Fruit fly (Drosophila melanogaster) Kc167 (cell line): ENCODE data around the gene CG11068.

ENCODE experiments used
- Myc ChIP-seq: fragments of >200 bp; optimal IDR thresholded peaks from 2 replicates; lab custom pipeline; 2017; ENCODE audit warnings: missing external identifiers
- Sin3A ChIP-seq: fragments of >200 bp; optimal IDR thresholded peaks from 2 replicates; lab custom pipeline; 2018; ENCODE audit warnings: missing external identifiers
- h ChIP-seq: fragments of >200 bp; optimal IDR thresholded peaks from 3 replicates; lab custom pipeline; 2018; ENCODE audit warnings: missing external identifiers
- insv ChIP-seq: fragments of >200 bp; optimal IDR thresholded peaks from 3 replicates; lab custom pipeline; 2018; ENCODE audit warnings: missing external identifiers
- psq ChIP-seq: fragments of >200 bp; optimal IDR thresholded peaks from 2 replicates; lab custom pipeline; 2017; ENCODE audit warnings: missing external identifiers
- ttk ChIP-seq: sonication (Bioruptor generic); optimal IDR thresholded peaks from 2 replicates; lab custom pipeline; 2017; ENCODE audit warnings: missing external identifiers

CG11068 gene

dm6 chrX:13954936-13955335 lies at the start of gene CG11068:
Gene CG11068, plus strand, starts transcription at chrX:13955236.
- TF ChIP-seq insv (no peak), ttk (lab: Kevin White, UChicago) (no peak), h (lab: Kevin White, UChicago) (no peak), Myc (lab: Kevin White, UChicago) (no peak), psq (no peak), Sin3A (no peak)

- TF ChIP-seq h (lab: Kevin White, UChicago) (no peak), Myc (lab: Kevin White, UChicago) (no peak), insv (no peak), Sin3A (no peak), ttk (lab: Kevin White, UChicago) (no peak), psq (no peak)
Measured at dm6 chrX:13906009-13906769, 48.8 kb upstream of the CG11068 start.

dm6 chrX:13907115-13907514 lies 47.9 kb upstream of the CG11068 start:
- TF ChIP-seq ttk (lab: Kevin White, UChicago) (no peak), insv (no peak), Myc (lab: Kevin White, UChicago) (no peak), psq (no peak), h (lab: Kevin White, UChicago) (no peak), Sin3A (no peak)

- TF ChIP-seq h (lab: Kevin White, UChicago), result no peak
- TF ChIP-seq insv, result no peak
- no peak for TF ChIP-seq psq
- no peak for TF ChIP-seq Sin3A
- no peak for TF ChIP-seq Myc (lab: Kevin White, UChicago)
- no peak for TF ChIP-seq ttk (lab: Kevin White, UChicago)
Measured at dm6 chrX:13909002-13909544, 46.0 kb upstream of the CG11068 start.

dm6 chrX:13911184-13911583 lies 43.9 kb upstream of the CG11068 start:
- TF ChIP-seq Sin3A (no peak), psq (no peak), insv (no peak), h (lab: Kevin White, UChicago) (no peak), Myc (lab: Kevin White, UChicago) (no peak), ttk (lab: Kevin White, UChicago) (no peak)

- TF ChIP-seq Myc (lab: Kevin White, UChicago) (no peak), Sin3A (no peak), h (lab: Kevin White, UChicago) (no peak), ttk (lab: Kevin White, UChicago) (no peak), insv (no peak), psq (no peak)
Measured at dm6 chrX:13923286-13923685, 31.8 kb upstream of the CG11068 start.

- TF ChIP-seq insv, result no peak
- TF ChIP-seq Sin3A, result no peak
- TF ChIP-seq h (lab: Kevin White, UChicago), result no peak
- TF ChIP-seq psq, result no peak
- TF ChIP-seq ttk (lab: Kevin White, UChicago), result no peak
- no peak for TF ChIP-seq Myc (lab: Kevin White, UChicago)
Measured at dm6 chrX:13931462-13931861, 23.6 kb upstream of the CG11068 start.

- TF ChIP-seq Myc (lab: Kevin White, UChicago), result no peak
- no peak for TF ChIP-seq ttk (lab: Kevin White, UChicago)
- TF ChIP-seq Sin3A, result no peak
- no peak for TF ChIP-seq h (lab: Kevin White, UChicago)
- TF ChIP-seq insv, result no peak
- TF ChIP-seq psq, result no peak
Measured at dm6 chrX:13932794-13933620, 22.0 kb upstream of the CG11068 start.

dm6 chrX:13933802-13934201 lies 21.2 kb upstream of the CG11068 start:
- no peak for TF ChIP-seq psq
- TF ChIP-seq h (lab: Kevin White, UChicago), result no peak
- no peak for TF ChIP-seq Myc (lab: Kevin White, UChicago)
- TF ChIP-seq Sin3A, result no peak
- TF ChIP-seq ttk (lab: Kevin White, UChicago), result no peak
- TF ChIP-seq insv, result no peak

- TF ChIP-seq h (lab: Kevin White, UChicago) (no peak), insv (no peak), Myc (lab: Kevin White, UChicago) (no peak), psq (no peak), ttk (lab: Kevin White, UChicago) (no peak), Sin3A (no peak)
Measured at dm6 chrX:13934380-13934779, 20.7 kb upstream of the CG11068 start.

- no peak for TF ChIP-seq ttk (lab: Kevin White, UChicago)
Measured at dm6 chrX:13935563-13935962, 19.5 kb upstream of the CG11068 start.

dm6 chrX:13936203-13936602 lies 18.8 kb upstream of the CG11068 start:
- TF ChIP-seq psq (no peak), Sin3A (no peak), insv (no peak), ttk (lab: Kevin White, UChicago) (no peak), h (lab: Kevin White, UChicago) (no peak), Myc (lab: Kevin White, UChicago) (no peak)
